Fruit fly (Drosophila melanogaster) whole organism, embryonic: Measurements from ENCODE around the gene Nf-YA.

ENCODE experiments used
- Adf1 ChIP-seq: fragments of 200-800 bp; sonication (Bioruptor generic); IDR thresholded peaks from 2 replicates; pipeline ENCODE4 v1.3.6; 2022; ENCODE audit warnings: missing biosample characterization, missing genetic modification characterization
- CG10366 ChIP-seq: fragments of 200-800 bp; sonication (Bioruptor generic); IDR thresholded peaks from 2 replicates; pipeline ENCODE4 v1.3.6; 2022; ENCODE audit warnings: missing biosample characterization, missing genetic modification characterization
- CG10565 ChIP-seq: fragments of 200-800 bp; sonication (Bioruptor generic); optimal IDR thresholded peaks from 3 replicates; lab custom pipeline; 2016; ENCODE audit warnings: missing biosample characterization, mild to moderate bottlenecking, missing genetic modification characterization
- CG11504 ChIP-seq: fragments of 200-800 bp; sonication (Bioruptor generic); optimal IDR thresholded peaks from 3 replicates; lab custom pipeline; 2019; ENCODE audit warnings: missing biosample characterization, mild to moderate bottlenecking, missing genetic modification characterization, moderate library complexity
- CG11695 ChIP-seq: fragments of 200-800 bp; sonication (Bioruptor generic); IDR thresholded peaks from 3 replicates; pipeline ENCODE4 v1.3.6; 2022; ENCODE audit warnings: missing biosample characterization, missing genetic modification characterization
- CG12155 ChIP-seq: fragments of 200-800 bp; sonication (Bioruptor generic); optimal IDR thresholded peaks from 3 replicates; lab custom pipeline; 2016; ENCODE audit warnings: missing biosample characterization, missing genetic modification characterization
- CG12236 ChIP-seq: fragments of 200-800 bp; sonication (Bioruptor generic); optimal IDR thresholded peaks from 2 replicates; lab custom pipeline; 2016; ENCODE audit warnings: missing biosample characterization, missing genetic modification characterization
- CG15269 ChIP-seq: fragments of 200-800 bp; sonication (Bioruptor generic); optimal IDR thresholded peaks from 2 replicates; lab custom pipeline; 2018; ENCODE audit warnings: missing biosample characterization, mild to moderate bottlenecking, missing genetic modification characterization, moderate library complexity
- CG16813 ChIP-seq: fragments of 200-800 bp; sonication (Bioruptor generic); IDR thresholded peaks from 3 replicates; pipeline ENCODE4 v1.3.6; 2022; ENCODE audit warnings: missing biosample characterization, missing genetic modification characterization; ENCODE audit not compliant: partially characterized antibody
- CG18619 ChIP-seq: fragments of 200-800 bp; sonication (Bioruptor generic); optimal IDR thresholded peaks from 3 replicates; lab custom pipeline; 2017; ENCODE audit warnings: missing biosample characterization, mild to moderate bottlenecking, missing genetic modification characterization
- CG2199 ChIP-seq: fragments of 200-800 bp; sonication (Bioruptor generic); IDR thresholded peaks from 3 replicates; pipeline ENCODE4 v1.3.6; 2022; ENCODE audit warnings: missing biosample characterization, missing genetic modification characterization
- CG32532 ChIP-seq: fragments of 200-800 bp; sonication (Bioruptor generic); IDR thresholded peaks from 2 replicates; pipeline ENCODE4 v1.3.6; 2022; ENCODE audit warnings: missing biosample characterization, missing genetic modification characterization
- CG32767 ChIP-seq: fragments of 200-800 bp; sonication (Bioruptor generic); IDR thresholded peaks from 2 replicates; pipeline ENCODE4 v1.3.6; 2022; ENCODE audit warnings: missing biosample characterization, missing genetic modification characterization
- CG4424 ChIP-seq: fragments of 200-800 bp; sonication (Bioruptor generic); optimal IDR thresholded peaks from 3 replicates; lab custom pipeline; 2016; ENCODE audit warnings: missing biosample characterization, missing genetic modification characterization
- CG5953 ChIP-seq: fragments of 200-800 bp; sonication (Bioruptor generic); IDR thresholded peaks from 2 replicates; pipeline ENCODE4 v1.3.6; 2022; ENCODE audit warnings: missing biosample characterization, missing genetic modification characterization
- CG6854 ChIP-seq: fragments of 200-800 bp; sonication (Bioruptor generic); optimal IDR thresholded peaks from 3 replicates; lab custom pipeline; 2017; ENCODE audit warnings: missing biosample characterization, mild to moderate bottlenecking, missing genetic modification characterization
- CG8478 ChIP-seq: fragments of >200 bp; optimal IDR thresholded peaks from 2 replicates; lab custom pipeline; 2018
- CG8765 ChIP-seq: fragments of 200-800 bp; sonication (Bioruptor generic); IDR thresholded peaks from 2 replicates; pipeline ENCODE4 v1.3.6; 2022; ENCODE audit warnings: missing biosample characterization, missing genetic modification characterization
- Med ChIP-seq: fragments of 200-800 bp; sonication (Bioruptor generic); peaks from one replicate; lab custom pipeline; 2016; ENCODE audit warnings: missing biosample characterization, missing genetic modification characterization, mild to moderate bottlenecking, inconsistent platforms, moderate library complexity
- Mrtf ChIP-seq: fragments of 200-800 bp; sonication (Bioruptor generic); IDR thresholded peaks from 3 replicates; pipeline ENCODE4 v1.3.6; 2022; ENCODE audit warnings: missing biosample characterization, missing genetic modification characterization
- Pdp1 ChIP-seq, 2 experiments: fragments of 200-800 bp; sonication (Bioruptor generic); optimal IDR thresholded peaks; 3 replicates each; lab custom pipeline; 2016; ENCODE audit warnings: missing biosample characterization in 2 of 2, missing genetic modification characterization in 2 of 2, mild to moderate bottlenecking in 1 of 2, moderate library complexity in 1 of 2
- Ptx1 ChIP-seq: fragments of 200-800 bp; sonication (Bioruptor generic); IDR thresholded peaks from 2 replicates; pipeline ENCODE4 v1.3.6; 2022; ENCODE audit warnings: missing biosample characterization, missing genetic modification characterization
- Six4 ChIP-seq: fragments of 200-800 bp; sonication (Bioruptor generic); optimal IDR thresholded peaks from 2 replicates; lab custom pipeline; 2016; ENCODE audit warnings: missing biosample characterization, missing genetic modification characterization
- Stat92E ChIP-seq, 3 experiments: fragments of >200 bp in 2 of 3; fragments of 200-800 bp in 1 of 3; sonication (Bioruptor generic) in 1 of 3; optimal IDR thresholded peaks; 2 replicates each; lab custom pipeline; 2017 to 2019; ENCODE audit warnings: missing biosample characterization in 3 of 3, missing genetic modification characterization in 3 of 3, mild to moderate bottlenecking in 1 of 3, moderate library complexity in 1 of 3
- TFAM ChIP-seq: fragments of 200-800 bp; sonication (Bioruptor generic); optimal IDR thresholded peaks from 2 replicates; lab custom pipeline; 2017; ENCODE audit warnings: missing biosample characterization, missing genetic modification characterization, inconsistent platforms
- Taf1 ChIP-seq: fragments of 200-800 bp; sonication (Bioruptor generic); IDR thresholded peaks from 2 replicates; pipeline ENCODE4 v1.3.6; 2022; ENCODE audit warnings: missing biosample characterization, missing genetic modification characterization
- Xrp1 ChIP-seq: fragments of 200-800 bp; sonication (Bioruptor generic); IDR thresholded peaks from 2 replicates; pipeline ENCODE4 v1.3.6; 2022; ENCODE audit warnings: missing biosample characterization, missing genetic modification characterization
- al ChIP-seq: fragments of 200-800 bp; sonication (Bioruptor generic); IDR thresholded peaks from 2 replicates; pipeline ENCODE4 v1.3.6; 2022; ENCODE audit warnings: missing biosample characterization, missing genetic modification characterization
- ap ChIP-seq: fragments of 200-800 bp; sonication (Bioruptor generic); IDR thresholded peaks from 2 replicates; pipeline ENCODE4 v1.3.6; 2022; ENCODE audit warnings: missing biosample characterization, missing genetic modification characterization
- btn ChIP-seq: fragments of 200-800 bp; sonication (Bioruptor generic); optimal IDR thresholded peaks from 2 replicates; lab custom pipeline; 2016; ENCODE audit warnings: missing biosample characterization, missing genetic modification characterization
- chm ChIP-seq: fragments of 200-800 bp; sonication (Bioruptor generic); IDR thresholded peaks from 2 replicates; pipeline ENCODE4 v1.3.6; 2022; ENCODE audit warnings: missing biosample characterization, missing genetic modification characterization
- ci ChIP-seq: fragments of 200-800 bp; sonication (Bioruptor generic); IDR thresholded peaks from 3 replicates; pipeline ENCODE4 v1.3.6; 2022; ENCODE audit warnings: missing biosample characterization, missing genetic modification characterization
- gce ChIP-seq: fragments of 200-800 bp; sonication (Bioruptor generic); IDR thresholded peaks from 3 replicates; pipeline ENCODE4 v1.3.6; 2022; ENCODE audit warnings: missing biosample characterization, missing genetic modification characterization
- hkb ChIP-seq, 2 experiments: fragments of 200-800 bp in 1 of 2; fragments of >200 bp in 1 of 2; sonication (Bioruptor generic) in 1 of 2; IDR thresholded peaks in 1 of 2; optimal IDR thresholded peaks in 1 of 2; 2 replicates each; pipeline versions ENCODE4 v1.3.6 to Lab custom; 2017 to 2022; ENCODE audit warnings: missing biosample characterization in 1 of 2, missing genetic modification characterization in 1 of 2
- knrl ChIP-seq: fragments of 200-800 bp; sonication (Bioruptor generic); IDR thresholded peaks from 3 replicates; pipeline ENCODE4 v1.3.6; 2022; ENCODE audit warnings: missing biosample characterization, missing genetic modification characterization; ENCODE audit not compliant: partially characterized antibody
- mirr ChIP-seq: fragments of 200-800 bp; sonication (Bioruptor generic); optimal IDR thresholded peaks from 3 replicates; lab custom pipeline; 2018; ENCODE audit warnings: missing biosample characterization, mild to moderate bottlenecking, missing genetic modification characterization
- oc ChIP-seq: fragments of 200-800 bp; sonication (Bioruptor generic); optimal IDR thresholded peaks from 2 replicates; lab custom pipeline; 2018; ENCODE audit warnings: missing biosample characterization, mild to moderate bottlenecking, missing genetic modification characterization, moderate library complexity
- onecut ChIP-seq: fragments of 200-800 bp; sonication (Bioruptor generic); IDR thresholded peaks from 2 replicates; pipeline ENCODE4 v1.3.6; 2022; ENCODE audit warnings: missing biosample characterization, missing genetic modification characterization
- pan ChIP-seq, 4 experiments: fragments of >200 bp in 3 of 4; fragments of 200-800 bp in 1 of 4; sonication (Bioruptor generic) in 1 of 4; optimal IDR thresholded peaks in 3 of 4; IDR thresholded peaks in 1 of 4; 2 replicates each; pipeline versions ENCODE4 v1.3.6 to Lab custom; 2017 to 2022; ENCODE audit warnings: missing biosample characterization in 2 of 4, missing genetic modification characterization in 2 of 4, mixed read lengths in 1 of 4
- prd ChIP-seq, 3 experiments: fragments of >200 bp in 2 of 3; fragments of 200-800 bp in 1 of 3; sonication (Bioruptor generic) in 1 of 3; optimal IDR thresholded peaks in 2 of 3; IDR thresholded peaks in 1 of 3; 2 replicates in 2 of 3; 3 replicates in 1 of 3; pipeline versions ENCODE4 v1.3.6 to Lab custom; 2017 to 2022; ENCODE audit warnings: missing biosample characterization in 1 of 3, missing genetic modification characterization in 1 of 3
- ranshi ChIP-seq: fragments of 200-800 bp; sonication (Bioruptor generic); IDR thresholded peaks from 2 replicates; pipeline ENCODE4 v1.3.6; 2022; ENCODE audit warnings: missing biosample characterization, missing genetic modification characterization
- row ChIP-seq: fragments of 200-800 bp; sonication (Bioruptor generic); IDR thresholded peaks from 3 replicates; pipeline ENCODE4 v1.3.6; 2022; ENCODE audit warnings: missing biosample characterization, missing genetic modification characterization
- schlank ChIP-seq: fragments of 200-800 bp; sonication (Bioruptor generic); optimal IDR thresholded peaks from 2 replicates; lab custom pipeline; 2018; ENCODE audit warnings: missing biosample characterization, mild to moderate bottlenecking, missing genetic modification characterization
- sens-2 ChIP-seq: fragments of 200-800 bp; sonication (Bioruptor generic); IDR thresholded peaks from 2 replicates; pipeline ENCODE4 v1.3.6; 2022; ENCODE audit warnings: missing biosample characterization, missing genetic modification characterization
- sisA ChIP-seq: fragments of 200-800 bp; sonication (Bioruptor generic); IDR thresholded peaks from 2 replicates; pipeline ENCODE4 v1.3.6; 2022; ENCODE audit warnings: missing biosample characterization, missing genetic modification characterization
- sr ChIP-seq: fragments of 200-800 bp; sonication (Bioruptor generic); IDR thresholded peaks from 3 replicates; pipeline ENCODE4 v1.3.6; 2022; ENCODE audit warnings: missing biosample characterization, missing genetic modification characterization
- unpg ChIP-seq: fragments of 200-800 bp; sonication (Bioruptor generic); optimal IDR thresholded peaks from 3 replicates; lab custom pipeline; 2018; ENCODE audit warnings: missing biosample characterization, mild to moderate bottlenecking, missing genetic modification characterization, moderate library complexity
- vvl ChIP-seq: fragments of 200-800 bp; sonication (Bioruptor generic); IDR thresholded peaks from 2 replicates; pipeline ENCODE4 v1.3.6; 2022; ENCODE audit warnings: missing biosample characterization, missing genetic modification characterization
- zfh1 ChIP-seq: fragments of 200-800 bp; sonication (Bioruptor generic); IDR thresholded peaks from 3 replicates; pipeline ENCODE4 v1.3.6; 2022; ENCODE audit warnings: missing biosample characterization, missing genetic modification characterization

Gene Nf-YA

dm6 chr3L:9419328-9419727, 22.7 kb downstream of the Nf-YA start (continued):
- TF ChIP-seq btn (GFP tag; lab: Kevin White, UChicago) (no peak), onecut (GFP tag; lab: Robert Waterston, UW) (no peak), CG12236 (GFP tag; lab: Kevin White, UChicago) (no peak), CG18619 (no peak), CG32532 (0 out of 2 replicates have a peak, but pooled peaks have one; percentile 9), knrl (GFP tag; lab: Robert Waterston, UW) (no peak), row (GFP tag; lab: Robert Waterston, UW) (0 out of 3 replicates have a peak, but pooled peaks have one; percentile 23), zfh1 (0 out of 3 replicates have a peak, but pooled peaks have one; percentile 24), CG16813 (GFP tag; lab: Robert Waterston, UW) (no peak), schlank (tag; lab: Kevin White, UChicago) (no peak), pan (optimal IDR thresholded peaks at IDR 0.05; lab: Kevin White, UChicago) (no peak), pan (GFP tag; optimal IDR thresholded peaks at IDR 0.05 in 1 of 2, IDR thresholded peaks at IDR 0.05 in 1 of 2) (peak in 1 of 2 experiments; percentile 64), oc (tag; lab: Kevin White, UChicago) (no peak), Taf1 (no peak), sisA (GFP tag; lab: Robert Waterston, UW) (peak; percentile 32; the same call in 1 of the 2 replicates), al (GFP tag; lab: Robert Waterston, UW) (no peak), Pdp1 (GFP tag; optimal IDR thresholded peaks at IDR 0.05; lab: Kevin White, UChicago) (peak in 1 of 2 experiments; percentile 71), CG4424 (GFP tag; lab: Kevin White, UChicago) (no peak), Six4 (GFP tag; lab: Kevin White, UChicago) (no peak), ci (GFP tag; lab: Robert Waterston, UW) (peak; percentile 65; the same call in 2 of the 3 replicates), gce (GFP tag; lab: Robert Waterston, UW) (no peak), Xrp1 (GFP tag; lab: Robert Waterston, UW) (peak; percentile 14; the same call in 1 of the 2 replicates), mirr (GFP tag; lab: Kevin White, UChicago) (no peak), hkb (optimal IDR thresholded peaks at IDR 0.05; lab: Kevin White, UChicago) (no peak), hkb (GFP tag; IDR thresholded peaks at IDR 0.05; lab: Robert Waterston, UW) (0 out of 2 replicates have a peak, but pooled peaks have one; percentile 21), sens-2 (GFP tag; lab: Robert Waterston, UW) (0 out of 2 replicates have a peak, but pooled peaks have one; percentile 4), prd (optimal IDR thresholded peaks at IDR 0.05; lab: Kevin White, UChicago) (no peak), prd (GFP tag; IDR thresholded peaks at IDR 0.05; lab: Robert Waterston, UW) (peak; percentile 33; the same call in 1 of the 3 replicates), CG8478 (lab: Kevin White, UChicago) (no peak), CG32767 (GFP tag; lab: Robert Waterston, UW) (no peak), CG11504 (tag; lab: Kevin White, UChicago) (no peak), Stat92E (GFP tag; optimal IDR thresholded peaks at IDR 0.05; lab: Kevin White, UChicago) (no peak), sr (GFP tag; lab: Robert Waterston, UW) (0 out of 3 replicates have a peak, but pooled peaks have one; percentile 25), Ptx1 (GFP tag; lab: Robert Waterston, UW) (0 out of 2 replicates have a peak, but pooled peaks have one; percentile 20), CG2199 (GFP tag; lab: Robert Waterston, UW) (0 out of 3 replicates have a peak, but pooled peaks have one; percentile 33), unpg (GFP tag; lab: Kevin White, UChicago) (no peak), vvl (GFP tag; lab: Robert Waterston, UW) (peak; percentile 46; the same call in 1 of the 2 replicates), CG15269 (tag; lab: Kevin White, UChicago) (no peak), CG10366 (peak; percentile 54), CG6854 (GFP tag; lab: Kevin White, UChicago) (no peak), Med (GFP tag; lab: Kevin White, UChicago) (peak; percentile 47), TFAM (GFP tag; lab: Kevin White, UChicago) (no peak), CG5953 (GFP tag; lab: Robert Waterston, UW) (0 out of 2 replicates have a peak, but pooled peaks have one; percentile 50), CG8765 (GFP tag; lab: Robert Waterston, UW) (no peak), chm (GFP tag; lab: Robert Waterston, UW) (0 out of 2 replicates have a peak, but pooled peaks have one; percentile 16), CG11695 (peak; percentile 40; the same call in 1 of the 3 replicates), Mrtf (GFP tag; lab: Robert Waterston, UW) (no peak), CG10565 (GFP tag; lab: Kevin White, UChicago) (no peak), CG12155 (GFP tag; lab: Kevin White, UChicago) (no peak), ap (GFP tag; lab: Robert Waterston, UW) (0 out of 2 replicates have a peak, but pooled peaks have one; percentile 35), ranshi (GFP tag; lab: Robert Waterston, UW) (0 out of 2 replicates have a peak, but pooled peaks have one; percentile 16), Adf1 (GFP tag; lab: Robert Waterston, UW) (no peak)
